Fruit fly (Drosophila melanogaster) whole organism, prepupa: ENCODE data around the gene CG7916.

Source experiments
- CG16779 ChIP-seq: fragments of 200-800 bp; sonication (Bioruptor generic); optimal IDR thresholded peaks from 3 replicates; lab custom pipeline; 2017; ENCODE audit warnings: missing biosample characterization, mild to moderate bottlenecking, missing genetic modification characterization
- CG3032 ChIP-seq: fragments of 200-800 bp; optimal IDR thresholded peaks from 2 replicates; lab custom pipeline; 2019; ENCODE audit warnings: missing biosample characterization, mild to moderate bottlenecking, missing genetic modification characterization, moderate library complexity
- CG7368 ChIP-seq: fragments of 200-800 bp; sonication (Bioruptor generic); optimal IDR thresholded peaks from 3 replicates; lab custom pipeline; 2016; ENCODE audit warnings: missing biosample characterization, missing genetic modification characterization
- Ets21C ChIP-seq: fragments of 200-800 bp; sonication (Bioruptor generic); optimal IDR thresholded peaks from 3 replicates; lab custom pipeline; 2016; ENCODE audit warnings: missing biosample characterization, missing genetic modification characterization
- OdsH ChIP-seq: fragments of 200-800 bp; sonication (Bioruptor generic); optimal IDR thresholded peaks from 3 replicates; lab custom pipeline; 2016; ENCODE audit warnings: missing biosample characterization, missing genetic modification characterization
- cyc ChIP-seq: fragments of 200-800 bp; sonication (Bioruptor generic); optimal IDR thresholded peaks from 3 replicates; lab custom pipeline; 2016; ENCODE audit warnings: missing biosample characterization, missing genetic modification characterization

dm6 chr2L:13892826-13893225 lies 46.3 kb downstream of the CG7916 start:
- TF ChIP-seq cyc (GFP tag; lab: Kevin White, UChicago), result no peak
- no peak for TF ChIP-seq CG3032
- TF ChIP-seq OdsH (GFP tag; lab: Kevin White, UChicago), result no peak
- TF ChIP-seq CG7368 (GFP tag; lab: Kevin White, UChicago), result no peak
- no peak for TF ChIP-seq CG16779 (tag; lab: Kevin White, UChicago)
- no peak for TF ChIP-seq Ets21C (GFP tag; lab: Kevin White, UChicago)
